Fruit fly (Drosophila melanogaster) ovary, adult (tissue): Measurements from ENCODE around the gene bsh.

ENCODE experiments used
- CG17801 ChIP-seq: fragments of 200-800 bp; optimal IDR thresholded peaks from 2 replicates; lab custom pipeline; 2019; ENCODE audit warnings: missing biosample characterization, mild to moderate bottlenecking, missing genetic modification characterization, moderate library complexity; ENCODE audit not compliant: partially characterized antibody

Gene bsh

dm6 chr2L:19784827-19785569 is 16.1 kb upstream of the bsh start:
- no peak for TF ChIP-seq CG17801 (GFP tag; lab: Kevin White, UChicago)

dm6 chr2L:19774278-19774677 is 5.4 kb upstream of the bsh start:
- no peak for TF ChIP-seq CG17801 (GFP tag; lab: Kevin White, UChicago)

dm6 chr2L:19769703-19770102 is 836 bp upstream of the bsh start:
- TF ChIP-seq CG17801 (GFP tag; lab: Kevin White, UChicago): no peak

- no peak for TF ChIP-seq CG17801 (GFP tag; lab: Kevin White, UChicago)
Measured at dm6 chr2L:19765406-19765805, 3.5 kb downstream of the bsh start.

dm6 chr2L:19764581-19765136 is 4.2 kb downstream of the bsh start:
- no peak for TF ChIP-seq CG17801 (GFP tag; lab: Kevin White, UChicago)

- TF ChIP-seq CG17801 (GFP tag; lab: Kevin White, UChicago): peak; percentile 76
Measured at dm6 chr2L:19763773-19764580, 4.9 kb downstream of the bsh start, which contains the start of gene fbp. TSS of gene fbp (minus strand) at chr2L:19764136.

- TF ChIP-seq CG17801 (GFP tag; lab: Kevin White, UChicago): no peak
Measured at dm6 chr2L:19763446-19763772, 5.5 kb downstream of the bsh start.

- peak; percentile 78 for TF ChIP-seq CG17801 (GFP tag; lab: Kevin White, UChicago)
Measured at dm6 chr2L:19758511-19759128, 10.2 kb downstream of the bsh start, which contains the start of the genes CG10628 and Dus3. TSS of gene CG10628 (minus strand) at chr2L:19758615. TSS of gene Dus3 (plus strand) at chr2L:19758879.

- TF ChIP-seq CG17801 (GFP tag; lab: Kevin White, UChicago): peak; percentile 39
Measured at dm6 chr2L:19756716-19757115, 12.2 kb downstream of the bsh start, which contains the start of gene CG10631. TSS of gene CG10631 (minus strand) at chr2L:19756904.

- no peak for TF ChIP-seq CG17801 (GFP tag; lab: Kevin White, UChicago)
Measured at dm6 chr2L:19756040-19756439, 12.8 kb downstream of the bsh start.

- TF ChIP-seq CG17801 (GFP tag; lab: Kevin White, UChicago): no peak
Measured at dm6 chr2L:19755015-19755414, 13.9 kb downstream of the bsh start.

- TF ChIP-seq CG17801 (GFP tag; lab: Kevin White, UChicago): no peak
Measured at dm6 chr2L:19750571-19750970, 18.3 kb downstream of the bsh start.

dm6 chr2L:19735635-19736109 is 33.2 kb downstream of the bsh start, which contains the start of the genes CG10462 and Nf-YB:
TSS of gene CG10462 (minus strand) at chr2L:19735980.
TSS of gene Nf-YB (plus strand) at chr2L:19736044.
- no peak for TF ChIP-seq CG17801 (GFP tag; lab: Kevin White, UChicago)

dm6 chr2L:19722517-19722916 is 46.4 kb downstream of the bsh start:
- no peak for TF ChIP-seq CG17801 (GFP tag; lab: Kevin White, UChicago)
